Fruit fly (Drosophila melanogaster) whole organism, embryonic: ENCODE results near the gene S6KL.

Experiments used
- ATbp ChIP-seq: fragments of 200-800 bp; sonication (Bioruptor generic); optimal IDR thresholded peaks from 2 replicates; lab custom pipeline; 2017; ENCODE audit warnings: missing biosample characterization, mild to moderate bottlenecking, missing genetic modification characterization, missing genetic modification reagents
- Awh ChIP-seq: fragments of 200-800 bp; sonication (Bioruptor generic); IDR thresholded peaks from 2 replicates; pipeline ENCODE4, ENCODE4 v1.3.6; 2022; ENCODE audit warnings: missing biosample characterization, missing genetic modification characterization
- CG10959 ChIP-seq: fragments of 200-800 bp; sonication (Bioruptor generic); IDR thresholded peaks from 2 replicates; pipeline ENCODE4 v1.3.6; 2022; ENCODE audit warnings: missing biosample characterization, missing genetic modification characterization
- CG10979 ChIP-seq: fragments of 200-800 bp; sonication (Bioruptor generic); optimal IDR thresholded peaks from 2 replicates; lab custom pipeline; 2018; ENCODE audit warnings: missing biosample characterization, mild to moderate bottlenecking, missing genetic modification characterization, moderate library complexity
- CG12769 ChIP-seq: fragments of 200-800 bp; sonication (Bioruptor generic); optimal IDR thresholded peaks from 2 replicates; lab custom pipeline; 2019; ENCODE audit warnings: missing biosample characterization, mild to moderate bottlenecking, missing genetic modification characterization, moderate library complexity
- CG13123 ChIP-seq: fragments of 200-800 bp; sonication (Bioruptor generic); optimal IDR thresholded peaks from 2 replicates; lab custom pipeline; 2016; ENCODE audit warnings: missing biosample characterization, missing genetic modification characterization
- CG13296 ChIP-seq: fragments of 200-800 bp; sonication (Bioruptor generic); optimal IDR thresholded peaks from 3 replicates; lab custom pipeline; 2018; ENCODE audit warnings: missing biosample characterization, mild to moderate bottlenecking, missing genetic modification characterization
- CG14965 ChIP-seq: fragments of 200-800 bp; sonication (Bioruptor generic); optimal IDR thresholded peaks from 2 replicates; lab custom pipeline; 2016; ENCODE audit warnings: missing biosample characterization, missing genetic modification characterization, borderline replicate concordance
- CG15073 ChIP-seq: fragments of 200-800 bp; sonication (Bioruptor generic); optimal IDR thresholded peaks from 2 replicates; lab custom pipeline; 2016; ENCODE audit warnings: missing biosample characterization, missing genetic modification characterization
- CG2120 ChIP-seq: fragments of 200-800 bp; sonication (Bioruptor generic); optimal IDR thresholded peaks from 3 replicates; lab custom pipeline; 2016; ENCODE audit warnings: missing biosample characterization, missing genetic modification characterization
- CG2129 ChIP-seq: fragments of 200-800 bp; sonication (Bioruptor generic); IDR thresholded peaks from 2 replicates; pipeline ENCODE4 v1.3.6; 2022; ENCODE audit warnings: missing biosample characterization, missing genetic modification characterization; ENCODE audit not compliant: partially characterized antibody
- CG3065 ChIP-seq: fragments of 200-800 bp; sonication (Bioruptor generic); optimal IDR thresholded peaks from 2 replicates; lab custom pipeline; 2016; ENCODE audit warnings: missing biosample characterization, missing genetic modification characterization
- CG33557 ChIP-seq: fragments of 200-800 bp; sonication (Bioruptor generic); optimal IDR thresholded peaks from 2 replicates; lab custom pipeline; 2019; ENCODE audit warnings: missing biosample characterization, mild to moderate bottlenecking, missing genetic modification characterization, moderate library complexity
- CG5180 ChIP-seq: fragments of 200-800 bp; sonication (Bioruptor generic); optimal IDR thresholded peaks from 3 replicates; lab custom pipeline; 2017; ENCODE audit warnings: missing biosample characterization, missing genetic modification characterization, mild to moderate bottlenecking, moderate library complexity, missing genetic modification reagents
- CG6254 ChIP-seq: fragments of 200-800 bp; sonication (Bioruptor generic); optimal IDR thresholded peaks from 3 replicates; lab custom pipeline; 2017; ENCODE audit warnings: mild to moderate bottlenecking, missing biosample characterization, missing genetic modification reagents, missing genetic modification characterization
- CG6272 ChIP-seq: fragments of 200-800 bp; sonication (Bioruptor generic); IDR thresholded peaks from 2 replicates; pipeline ENCODE4 v1.3.6; 2022; ENCODE audit warnings: missing biosample characterization, missing genetic modification characterization
- CG9727 ChIP-seq: fragments of 200-800 bp; sonication (Bioruptor generic); optimal IDR thresholded peaks from 3 replicates; lab custom pipeline; 2017; ENCODE audit warnings: missing biosample characterization, mild to moderate bottlenecking, missing genetic modification characterization
- CG9817 ChIP-seq: fragments of 200-800 bp; sonication (Bioruptor generic); optimal IDR thresholded peaks from 2 replicates; lab custom pipeline; 2018; ENCODE audit warnings: missing biosample characterization, mild to moderate bottlenecking, missing genetic modification characterization, moderate library complexity
- CG9876 ChIP-seq: fragments of 200-800 bp; sonication (Bioruptor generic); optimal IDR thresholded peaks from 2 replicates; lab custom pipeline; 2016; ENCODE audit warnings: missing biosample characterization, missing genetic modification characterization
- Dad ChIP-seq: fragments of 200-800 bp; sonication (Bioruptor generic); optimal IDR thresholded peaks from 3 replicates; lab custom pipeline; 2016; ENCODE audit warnings: missing biosample characterization, missing genetic modification characterization
- Dip2 ChIP-seq: fragments of 200-800 bp; sonication (Bioruptor generic); IDR thresholded peaks from 2 replicates; pipeline ENCODE4 v1.3.6; 2022; ENCODE audit warnings: missing biosample characterization, missing genetic modification characterization
- Dp ChIP-seq: fragments of 200-800 bp; sonication (Bioruptor generic); optimal IDR thresholded peaks from 2 replicates; lab custom pipeline; 2018; ENCODE audit warnings: missing biosample characterization, mild to moderate bottlenecking, missing genetic modification characterization, moderate library complexity
- E2f2 ChIP-seq: fragments of 200-800 bp; sonication (Bioruptor generic); IDR thresholded peaks from 2 replicates; pipeline ENCODE4 v1.3.6; 2022; ENCODE audit warnings: missing biosample characterization, missing genetic modification characterization
- Fer3 ChIP-seq: fragments of 200-800 bp; sonication (Bioruptor generic); optimal IDR thresholded peaks from 2 replicates; lab custom pipeline; 2018; ENCODE audit warnings: missing biosample characterization, mild to moderate bottlenecking, missing genetic modification characterization, moderate library complexity
- HLHmδ ChIP-seq: fragments of 200-800 bp; sonication (Bioruptor generic); optimal IDR thresholded peaks from 2 replicates; lab custom pipeline; 2018; ENCODE audit warnings: missing biosample characterization, mild to moderate bottlenecking, missing genetic modification characterization, moderate library complexity
- Hand ChIP-seq: fragments of 200-800 bp; sonication (Bioruptor generic); optimal IDR thresholded peaks from 2 replicates; lab custom pipeline; 2017; ENCODE audit warnings: mild to moderate bottlenecking, missing biosample characterization, missing genetic modification reagents, missing genetic modification characterization
- Mrtf ChIP-seq: fragments of 200-800 bp; sonication (Bioruptor generic); IDR thresholded peaks from 3 replicates; pipeline ENCODE4 v1.3.6; 2022; ENCODE audit warnings: missing biosample characterization, missing genetic modification characterization
- PHDP ChIP-seq: fragments of 200-800 bp; sonication (Bioruptor generic); optimal IDR thresholded peaks from 3 replicates; lab custom pipeline; 2018; ENCODE audit warnings: missing biosample characterization, mild to moderate bottlenecking, missing genetic modification characterization, moderate library complexity
- Poxn ChIP-seq: fragments of 200-800 bp; sonication (Bioruptor generic); IDR thresholded peaks from 2 replicates; pipeline ENCODE4 v1.3.6; 2022; ENCODE audit warnings: missing biosample characterization, missing genetic modification characterization
- Sry-β ChIP-seq: fragments of 200-800 bp; sonication (Bioruptor generic); optimal IDR thresholded peaks from 2 replicates; lab custom pipeline; 2018; ENCODE audit warnings: missing biosample characterization, mild to moderate bottlenecking, missing genetic modification characterization, moderate library complexity
- Trl ChIP-seq, 3 experiments: fragments of >200 bp in 2 of 3; fragments of 200-800 bp in 1 of 3; sonication (Bioruptor generic) in 1 of 3; optimal IDR thresholded peaks; 2 replicates in 1 of 3; 3 replicates in 2 of 3; lab custom pipeline; 2016 to 2017; ENCODE audit warnings: missing biosample characterization in 1 of 3, missing genetic modification characterization in 1 of 3
- al ChIP-seq: fragments of 200-800 bp; sonication (Bioruptor generic); IDR thresholded peaks from 2 replicates; pipeline ENCODE4 v1.3.6; 2022; ENCODE audit warnings: missing biosample characterization, missing genetic modification characterization
- ash1 ChIP-seq: fragments of 200-800 bp; sonication (Bioruptor generic); optimal IDR thresholded peaks from 2 replicates; lab custom pipeline; 2018; ENCODE audit warnings: missing biosample characterization, mild to moderate bottlenecking, missing genetic modification characterization
- br ChIP-seq: fragments of >200 bp; optimal IDR thresholded peaks from 2 replicates; lab custom pipeline; 2017
- crc ChIP-seq: fragments of 200-800 bp; sonication (Bioruptor generic); optimal IDR thresholded peaks from 2 replicates; lab custom pipeline; 2016; ENCODE audit warnings: missing biosample characterization, missing genetic modification characterization
- danr ChIP-seq: fragments of 200-800 bp; sonication (Bioruptor generic); IDR thresholded peaks from 2 replicates; pipeline ENCODE4 v1.3.6; 2022; ENCODE audit warnings: missing biosample characterization, missing genetic modification characterization
- dm ChIP-seq: fragments of 200-800 bp; sonication (Bioruptor generic); optimal IDR thresholded peaks from 3 replicates; lab custom pipeline; 2016; ENCODE audit warnings: missing biosample characterization, missing genetic modification characterization
- esg ChIP-seq: fragments of 200-800 bp; sonication (Bioruptor generic); conservative IDR thresholded peaks from 2 replicates; pipeline ENCODE4 v1.3.6; 2022; ENCODE audit warnings: missing biosample characterization, missing genetic modification characterization
- gfzf ChIP-seq: fragments of 200-800 bp; sonication (Bioruptor generic); optimal IDR thresholded peaks from 2 replicates; lab custom pipeline; 2016; ENCODE audit warnings: missing biosample characterization, mild to moderate bottlenecking, missing genetic modification characterization, moderate library complexity
- hth ChIP-seq: fragments of >200 bp; optimal IDR thresholded peaks from 2 replicates; lab custom pipeline; 2017; ENCODE audit warnings: inconsistent platforms
- lilli ChIP-seq: fragments of 200-800 bp; sonication (Bioruptor generic); optimal IDR thresholded peaks from 3 replicates; lab custom pipeline; 2016; ENCODE audit warnings: missing biosample characterization, missing genetic modification characterization
- nom ChIP-seq: fragments of 200-800 bp; sonication (Bioruptor generic); optimal IDR thresholded peaks from 2 replicates; lab custom pipeline; 2017; ENCODE audit warnings: missing biosample characterization, missing genetic modification characterization, mild to moderate bottlenecking, moderate library complexity, missing genetic modification reagents
- pan ChIP-seq, 4 experiments: fragments of >200 bp in 3 of 4; fragments of 200-800 bp in 1 of 4; sonication (Bioruptor generic) in 1 of 4; optimal IDR thresholded peaks in 3 of 4; IDR thresholded peaks in 1 of 4; 2 replicates each; pipeline versions ENCODE4 v1.3.6 to Lab custom; 2017 to 2022; ENCODE audit warnings: missing biosample characterization in 2 of 4, missing genetic modification characterization in 2 of 4, mixed read lengths in 1 of 4
- pzg ChIP-seq: fragments of 200-800 bp; sonication (Bioruptor generic); optimal IDR thresholded peaks from 3 replicates; lab custom pipeline; 2018; ENCODE audit warnings: missing biosample characterization, mild to moderate bottlenecking, missing genetic modification characterization, moderate library complexity
- repo ChIP-seq: fragments of 200-800 bp; sonication (Bioruptor generic); optimal IDR thresholded peaks from 2 replicates; lab custom pipeline; 2016; ENCODE audit warnings: missing biosample characterization, missing genetic modification characterization
- sr ChIP-seq: fragments of 200-800 bp; sonication (Bioruptor generic); IDR thresholded peaks from 3 replicates; pipeline ENCODE4 v1.3.6; 2022; ENCODE audit warnings: missing biosample characterization, missing genetic modification characterization
- sug ChIP-seq: fragments of 200-800 bp; optimal IDR thresholded peaks from 2 replicates; lab custom pipeline; 2019; ENCODE audit warnings: missing biosample characterization, mild to moderate bottlenecking, missing genetic modification characterization, moderate library complexity
- trh ChIP-seq: fragments of 200-800 bp; sonication (Bioruptor generic); optimal IDR thresholded peaks from 2 replicates; lab custom pipeline; 2016; ENCODE audit warnings: missing biosample characterization, missing genetic modification characterization
- twi ChIP-seq: fragments of 200-800 bp; optimal IDR thresholded peaks from 2 replicates; lab custom pipeline; 2019; ENCODE audit warnings: missing biosample characterization, mild to moderate bottlenecking, missing genetic modification characterization, moderate library complexity
- vnd ChIP-seq: fragments of 200-800 bp; sonication (Bioruptor generic); IDR thresholded peaks from 3 replicates; pipeline ENCODE4 v1.3.6; 2022; ENCODE audit warnings: missing biosample characterization, missing genetic modification characterization; ENCODE audit not compliant: partially characterized antibody

The S6KL gene

DNA sequence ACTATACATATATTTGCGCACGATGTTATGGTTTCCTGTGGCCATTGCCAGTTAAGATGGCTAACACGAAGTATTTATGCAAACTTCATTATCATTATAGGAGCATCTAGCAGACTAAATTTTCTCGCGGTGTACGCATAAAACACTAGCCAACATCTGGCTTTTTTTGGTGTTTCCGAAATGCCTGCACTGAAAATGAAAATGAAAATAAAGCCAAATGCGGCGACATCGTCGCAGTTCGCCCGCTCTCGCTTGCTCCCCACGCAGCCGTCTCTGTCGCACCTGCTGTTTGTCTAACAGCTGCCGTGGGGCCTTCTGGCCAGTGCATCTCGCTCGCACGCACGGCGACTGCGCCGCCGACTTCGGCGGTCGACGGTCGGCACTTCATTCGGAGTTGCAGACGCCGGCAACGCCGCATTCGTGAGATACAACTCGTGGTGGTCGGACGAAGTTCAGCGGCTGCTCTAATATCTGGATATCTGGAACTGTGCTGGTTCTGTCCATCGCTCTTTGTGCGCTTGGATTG, 13.4 kb upstream of the S6KL start, which contains the start of gene CG6891 (continued):
- no peak for TF ChIP-seq CG6272 (GFP tag; lab: Robert Waterston, UW)
- TF ChIP-seq CG3065 (GFP tag; lab: Kevin White, UChicago): no peak
- TF ChIP-seq CG10979 (tag; lab: Kevin White, UChicago): peak; percentile 20
- no peak for TF ChIP-seq danr (GFP tag; lab: Robert Waterston, UW)
- TF ChIP-seq ATbp (GFP tag; lab: Kevin White, UChicago): peak; percentile 7
- TF ChIP-seq gfzf (GFP tag; lab: Kevin White, UChicago): no peak
- no peak for TF ChIP-seq hth
- TF ChIP-seq CG6254 (GFP tag; lab: Kevin White, UChicago): no peak
- peak; percentile 4 for TF ChIP-seq PHDP (tag; lab: Kevin White, UChicago)
- TF ChIP-seq ash1: no peak
- no peak for TF ChIP-seq CG14965 (GFP tag; lab: Kevin White, UChicago)
- TF ChIP-seq CG9727 (GFP tag; lab: Kevin White, UChicago): peak; percentile 46
- TF ChIP-seq CG2129 (GFP tag; lab: Robert Waterston, UW): no peak
- TF ChIP-seq vnd (GFP tag; lab: Robert Waterston, UW): no peak
- TF ChIP-seq dm (GFP tag; lab: Kevin White, UChicago): no peak
- TF ChIP-seq Poxn (GFP tag; lab: Robert Waterston, UW): no peak
- TF ChIP-seq E2f2: 0 out of 2 replicates have a peak, but pooled peaks have one; percentile 17
- TF ChIP-seq Hand: no peak
- no peak for TF ChIP-seq Mrtf (GFP tag; lab: Robert Waterston, UW)
- TF ChIP-seq CG13123 (GFP tag; lab: Kevin White, UChicago): no peak
- no peak for TF ChIP-seq CG13296 (GFP tag; lab: Kevin White, UChicago)
- TF ChIP-seq sr (GFP tag; lab: Robert Waterston, UW): no peak
- TF ChIP-seq CG12769 (tag; lab: Kevin White, UChicago): peak; percentile 26
- TF ChIP-seq esg (GFP tag; lab: Robert Waterston, UW): 0 out of 2 replicates have a peak, but pooled peaks have one; percentile 25
- TF ChIP-seq Dad (GFP tag; lab: Kevin White, UChicago): no peak
- no peak for TF ChIP-seq crc (GFP tag; lab: Kevin White, UChicago)
- TF ChIP-seq lilli (GFP tag; lab: Kevin White, UChicago): no peak
- TF ChIP-seq repo (GFP tag; lab: Kevin White, UChicago): no peak
- no peak for TF ChIP-seq CG9876 (GFP tag; lab: Kevin White, UChicago)
- TF ChIP-seq Fer3 (tag; lab: Kevin White, UChicago): no peak
- TF ChIP-seq CG33557 (GFP tag; lab: Kevin White, UChicago): peak; percentile 76
- TF ChIP-seq Dp: no peak
- TF ChIP-seq Awh: no peak
- TF ChIP-seq trh (GFP tag; lab: Kevin White, UChicago): no peak
- TF ChIP-seq br (lab: Kevin White, UChicago): no peak
- TF ChIP-seq CG15073 (GFP tag; lab: Kevin White, UChicago): no peak
- peak; percentile 90 for TF ChIP-seq Sry-β (GFP tag; lab: Kevin White, UChicago)
- no peak for TF ChIP-seq Trl (optimal IDR thresholded peaks at IDR 0.05; lab: Kevin White, UChicago)
- peak; percentile 19 for TF ChIP-seq Trl (GFP tag; optimal IDR thresholded peaks at IDR 0.05; lab: Kevin White, UChicago)
- peak; percentile 42 for TF ChIP-seq sug
- peak; percentile 19 for TF ChIP-seq CG9817 (tag; lab: Kevin White, UChicago)
- TF ChIP-seq pan (optimal IDR thresholded peaks at IDR 0.05; lab: Kevin White, UChicago): no peak
- TF ChIP-seq pan (GFP tag; optimal IDR thresholded peaks at IDR 0.05 in 1 of 2, IDR thresholded peaks at IDR 0.05 in 1 of 2): peak in 1 of 2 experiments; percentile 13
- no peak for TF ChIP-seq Dip2
- peak; percentile 27 for TF ChIP-seq twi
- TF ChIP-seq nom (GFP tag; lab: Kevin White, UChicago): peak; percentile 54
- no peak for TF ChIP-seq al (GFP tag; lab: Robert Waterston, UW)
- TF ChIP-seq CG10959 (GFP tag; lab: Robert Waterston, UW): 0 out of 2 replicates have a peak, but pooled peaks have one; percentile 17
- TF ChIP-seq CG5180: peak; percentile 49
- TF ChIP-seq pzg (GFP tag; lab: Kevin White, UChicago): no peak
- TF ChIP-seq HLHmδ (GFP tag; lab: Kevin White, UChicago): peak; percentile 72
- peak; percentile 17 for TF ChIP-seq CG2120 (GFP tag; lab: Kevin White, UChicago)
